Worm (Caenorhabditis elegans) whole organism, L4 larva: ENCODE data around the gene twk-13.
A peak's percentile ranks its signal among the peaks of the same experiment; 100 is the strongest.

Experiments used
- F49E8.2 ChIP-seq: sonication (generic microtip); optimal IDR thresholded peaks from 2 replicates; lab custom pipeline; 2016; ENCODE audit warnings: missing compliant biosample characterization, mild to moderate bottlenecking, missing genetic modification characterization, borderline replicate concordance
- aha-1 ChIP-seq: fragments of 150-350 bp; peaks from one replicate; lab custom pipeline; 2014; ENCODE audit warnings: missing biosample characterization, missing genetic modification characterization
- ceh-32 ChIP-seq: sonication (generic microtip); optimal IDR thresholded peaks from 2 replicates; lab custom pipeline; 2016; ENCODE audit warnings: mild to moderate bottlenecking, missing genetic modification characterization, missing compliant biosample characterization; ENCODE audit not compliant: poor library complexity
- dpl-1 ChIP-seq: fragments of 150-350 bp; optimal IDR thresholded peaks from 2 replicates; lab custom pipeline; 2014; ENCODE audit warnings: missing biosample characterization, missing genetic modification reagents, missing genetic modification characterization
- hlh-11 ChIP-seq: fragments of 200-800 bp; sonication (Bioruptor generic); optimal IDR thresholded peaks from 2 replicates; lab custom pipeline; 2018; ENCODE audit warnings: mild to moderate bottlenecking, missing genetic modification characterization, missing compliant biosample characterization
- lin-13 ChIP-seq: fragments of 150-350 bp; optimal IDR thresholded peaks from 2 replicates; lab custom pipeline; 2014; ENCODE audit warnings: missing biosample characterization, missing genetic modification reagents, missing genetic modification characterization
- lin-38 ChIP-seq: fragments of 200-800 bp; sonication (Bioruptor generic); IDR thresholded peaks from 2 replicates; pipeline ENCODE4 v1.3.6; 2022; ENCODE audit warnings: missing genetic modification reagents, missing genetic modification characterization, missing compliant biosample characterization
- madf-5 ChIP-seq, 2 experiments: fragments of 200-800 bp; sonication (Bioruptor generic); IDR thresholded peaks; 2 replicates each; pipeline ENCODE4 v1.3.6; 2022; ENCODE audit warnings: missing compliant biosample characterization in 2 of 2, missing genetic modification characterization in 2 of 2
- mdl-1 ChIP-seq, 2 experiments: fragments of 150-350 bp in 1 of 2; sonication (generic microtip) in 1 of 2; optimal IDR thresholded peaks; 2 replicates each; lab custom pipeline; 2014 to 2017; ENCODE audit warnings: missing biosample characterization in 2 of 2, missing genetic modification characterization in 2 of 2
- mep-1 ChIP-seq: fragments of 150-350 bp; sonication (generic microtip); optimal IDR thresholded peaks from 3 replicates; lab custom pipeline; 2014; ENCODE audit warnings: missing biosample characterization, missing genetic modification characterization
- mes-2 ChIP-seq: sonication (generic microtip); optimal IDR thresholded peaks from 2 replicates; lab custom pipeline; 2016; ENCODE audit warnings: missing genotype, mild to moderate bottlenecking, missing genetic modification characterization, missing compliant biosample characterization; ENCODE audit not compliant: poor library complexity, severe bottlenecking
- sdz-12 ChIP-seq: fragments of 200-800 bp; sonication (Bioruptor generic); optimal IDR thresholded peaks from 2 replicates; lab custom pipeline; 2018; ENCODE audit warnings: mild to moderate bottlenecking, missing genetic modification characterization, missing compliant biosample characterization
- set-16 ChIP-seq: fragments of 200-800 bp; sonication (Bioruptor generic); IDR thresholded peaks from 2 replicates; pipeline ENCODE4 v1.3.6; 2022; ENCODE audit warnings: missing genetic modification reagents, missing genetic modification characterization, missing compliant biosample characterization
- ztf-11 ChIP-seq: fragments of 150-350 bp; optimal IDR thresholded peaks from 2 replicates; lab custom pipeline; 2014; ENCODE audit warnings: missing biosample characterization, missing genetic modification characterization

Gene twk-13

DNA sequence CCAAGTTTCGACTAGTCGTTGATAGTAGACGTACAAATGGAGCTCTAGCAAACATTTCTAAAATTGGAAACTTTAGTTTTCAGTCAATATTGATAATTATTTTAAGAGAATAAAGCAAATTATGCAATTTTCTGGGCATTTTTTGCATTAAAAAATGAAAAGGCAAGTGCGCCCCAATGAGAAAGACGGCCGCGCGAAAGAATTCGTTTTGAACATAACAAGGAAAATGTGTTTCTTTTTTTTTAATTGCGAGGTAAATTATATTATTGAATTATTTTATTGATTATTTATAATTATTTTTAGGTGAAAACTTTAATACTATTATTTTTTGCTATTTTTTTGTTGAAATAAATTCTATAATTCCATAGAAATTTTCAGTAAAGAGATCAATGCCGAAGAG is 66.3 kb downstream of the twk-13 start, which contains the start of the genes tsfm-1 and capg-2:
Gene tsfm-1, minus strand, starts transcription at position 57 of the 400 bp plus-strand sequence.
Gene capg-2, plus strand, starts transcription at position 379 of the 400 bp plus-strand sequence.
- TF ChIP-seq mes-2 (peak; percentile 29), dpl-1 (GFP tag; lab: Kevin White, UChicago) (peak; percentile 73), lin-13 (GFP tag; lab: Kevin White, UChicago) (no peak), sdz-12 (GFP tag; lab: Kevin White, UChicago) (no peak), hlh-11 (tag; lab: Kevin White, UChicago) (no peak), set-16 (GFP tag; lab: Robert Waterston, UW) (no peak), F49E8.2 (tag; lab: Kevin White, UChicago) (no peak), ztf-11 (tag; lab: Kevin White, UChicago) (no peak), ceh-32 (tag; lab: Kevin White, UChicago) (no peak), lin-38 (GFP tag; lab: Robert Waterston, UW) (peak; percentile 84), madf-5 (GFP tag; IDR thresholded peaks at IDR 0.05; lab: Robert Waterston, UW) (no peak), mdl-1 (tag; optimal IDR thresholded peaks at IDR 0.05; lab: Kevin White, UChicago) (no peak), aha-1 (peak; percentile 62), mep-1 (no peak)
- TF ChIP-seq, all 104 proteins: peak for 4
